Fruit fly (Drosophila melanogaster): ENCODE results near the gene CG13793.
A peak's percentile ranks its signal among the peaks of the same experiment; 100 is the strongest.

- TF ChIP-seq cnc (optimal IDR thresholded peaks at IDR 0.05) (no peak), kay (GFP tag; ENCODE audit: borderline replicate concordance) (no peak), toe (GFP tag; optimal IDR thresholded peaks at IDR 0.05) (no peak), bab1 (GFP tag; optimal IDR thresholded peaks at IDR 0.05) (no peak), Crg-1 (GFP tag; optimal IDR thresholded peaks at IDR 0.05) (no peak), CG7045 (GFP tag; optimal IDR thresholded peaks at IDR 0.05) (no peak), CG1620 (GFP tag; optimal IDR thresholded peaks at IDR 0.05) (no peak), Hr96 (GFP tag; optimal IDR thresholded peaks at IDR 0.05) (no peak), ovo (GFP tag; optimal IDR thresholded peaks at IDR 0.05) (no peak), cic (GFP tag; optimal IDR thresholded peaks at IDR 0.05) (peak; percentile 49), Mnt (GFP tag; optimal IDR thresholded peaks at IDR 0.05) (no peak)
Measured at dm6 chr2L:7675754-7676178, 43.5 kb downstream of the CG13793 start.
